Fruit fly (Drosophila melanogaster) whole organism, embryonic: ENCODE measurements around the gene halo.

Experiments used
- Blimp-1 ChIP-seq: fragments of 200-800 bp; sonication (Bioruptor generic); optimal IDR thresholded peaks from 3 replicates; lab custom pipeline; 2018; ENCODE audit warnings: missing biosample characterization, missing genetic modification characterization, mild to moderate bottlenecking, moderate library complexity, missing genetic modification reagents
- C15 ChIP-seq: fragments of 200-800 bp; sonication (Bioruptor generic); IDR thresholded peaks from 3 replicates; pipeline ENCODE4 v1.3.6; 2022; ENCODE audit warnings: missing biosample characterization, missing genetic modification characterization
- CG10565 ChIP-seq: fragments of 200-800 bp; sonication (Bioruptor generic); optimal IDR thresholded peaks from 3 replicates; lab custom pipeline; 2016; ENCODE audit warnings: missing biosample characterization, mild to moderate bottlenecking, missing genetic modification characterization
- CG10979 ChIP-seq: fragments of 200-800 bp; sonication (Bioruptor generic); optimal IDR thresholded peaks from 2 replicates; lab custom pipeline; 2018; ENCODE audit warnings: missing biosample characterization, mild to moderate bottlenecking, missing genetic modification characterization, moderate library complexity
- CG11093 ChIP-seq: fragments of 200-800 bp; sonication (Bioruptor generic); IDR thresholded peaks from 3 replicates; pipeline ENCODE4 v1.3.6; 2022; ENCODE audit warnings: missing biosample characterization, missing genetic modification characterization
- CG14441 ChIP-seq: fragments of 200-800 bp; sonication (Bioruptor generic); IDR thresholded peaks from 2 replicates; pipeline ENCODE4 v1.3.6; 2022; ENCODE audit warnings: missing biosample characterization, missing genetic modification characterization
- CG1603 ChIP-seq: fragments of 200-800 bp; sonication (Bioruptor generic); optimal IDR thresholded peaks from 2 replicates; lab custom pipeline; 2019; ENCODE audit warnings: missing biosample characterization, mild to moderate bottlenecking, missing genetic modification characterization, moderate library complexity
- CG17359 ChIP-seq: fragments of 200-800 bp; sonication (Bioruptor generic); optimal IDR thresholded peaks from 3 replicates; lab custom pipeline; 2018; ENCODE audit warnings: missing biosample characterization, mild to moderate bottlenecking, missing genetic modification characterization, moderate library complexity
- CG2120 ChIP-seq: fragments of 200-800 bp; sonication (Bioruptor generic); optimal IDR thresholded peaks from 3 replicates; lab custom pipeline; 2016; ENCODE audit warnings: missing biosample characterization, missing genetic modification characterization
- CG4360 ChIP-seq: fragments of 200-800 bp; sonication (Bioruptor generic); IDR thresholded peaks from 2 replicates; pipeline ENCODE4 v1.3.6; 2022; ENCODE audit warnings: missing biosample characterization, missing genetic modification characterization
- CG6854 ChIP-seq: fragments of 200-800 bp; sonication (Bioruptor generic); optimal IDR thresholded peaks from 3 replicates; lab custom pipeline; 2017; ENCODE audit warnings: missing biosample characterization, mild to moderate bottlenecking, missing genetic modification characterization
- CG8388 ChIP-seq: fragments of 200-800 bp; sonication (Bioruptor generic); optimal IDR thresholded peaks from 2 replicates; lab custom pipeline; 2019; ENCODE audit warnings: missing biosample characterization, mild to moderate bottlenecking, missing genetic modification characterization, moderate library complexity
- CG9932 ChIP-seq: fragments of 200-800 bp; sonication (Bioruptor generic); IDR thresholded peaks from 2 replicates; pipeline ENCODE4 v1.3.6; 2022; ENCODE audit warnings: missing biosample characterization, missing genetic modification characterization
- Drgx ChIP-seq: fragments of 200-800 bp; sonication (Bioruptor generic); IDR thresholded peaks from 2 replicates; pipeline ENCODE4 v1.3.6; 2022; ENCODE audit warnings: missing biosample characterization, missing genetic modification characterization
- Mes4 ChIP-seq: fragments of 200-800 bp; sonication (Bioruptor generic); optimal IDR thresholded peaks from 2 replicates; lab custom pipeline; 2016; ENCODE audit warnings: missing biosample characterization, missing genetic modification characterization
- Optix ChIP-seq: fragments of 200-800 bp; sonication (Bioruptor generic); IDR thresholded peaks from 3 replicates; pipeline ENCODE4 v1.3.6; 2022; ENCODE audit warnings: missing biosample characterization, missing genetic modification characterization
- Pdp1 ChIP-seq, 2 experiments: fragments of 200-800 bp; sonication (Bioruptor generic); optimal IDR thresholded peaks; 3 replicates each; lab custom pipeline; 2016; ENCODE audit warnings: missing biosample characterization in 2 of 2, missing genetic modification characterization in 2 of 2, mild to moderate bottlenecking in 1 of 2, moderate library complexity in 1 of 2
- Scr ChIP-seq: fragments of 200-800 bp; sonication (Bioruptor generic); IDR thresholded peaks from 2 replicates; pipeline ENCODE4 v1.3.6; 2022; ENCODE audit warnings: missing biosample characterization, missing genetic modification characterization; ENCODE audit not compliant: partially characterized antibody
- Sox102F ChIP-seq: fragments of 200-800 bp; sonication (Bioruptor generic); optimal IDR thresholded peaks from 2 replicates; lab custom pipeline; 2018; ENCODE audit warnings: missing biosample characterization, mild to moderate bottlenecking, missing genetic modification characterization, moderate library complexity
- Xbp1 ChIP-seq: fragments of 200-800 bp; sonication (Bioruptor generic); optimal IDR thresholded peaks from 3 replicates; lab custom pipeline; 2016; ENCODE audit warnings: missing biosample characterization, mild to moderate bottlenecking, missing genetic modification characterization
- Xrp1 ChIP-seq: fragments of 200-800 bp; sonication (Bioruptor generic); IDR thresholded peaks from 2 replicates; pipeline ENCODE4 v1.3.6; 2022; ENCODE audit warnings: missing biosample characterization, missing genetic modification characterization
- bcd ChIP-seq: fragments of 200-800 bp; sonication (Bioruptor generic); optimal IDR thresholded peaks from 2 replicates; lab custom pipeline; 2017; ENCODE audit warnings: missing biosample characterization, mild to moderate bottlenecking, missing genetic modification characterization
- disco-r ChIP-seq: fragments of 200-800 bp; sonication (Bioruptor generic); optimal IDR thresholded peaks from 2 replicates; lab custom pipeline; 2016; ENCODE audit warnings: missing biosample characterization, missing genetic modification characterization
- dysf ChIP-seq: fragments of 200-800 bp; sonication (Bioruptor generic); IDR thresholded peaks from 3 replicates; pipeline ENCODE4 v1.3.6; 2022; ENCODE audit warnings: missing biosample characterization, missing genetic modification characterization
- eve ChIP-seq, 2 experiments: fragments of >200 bp; optimal IDR thresholded peaks; 2 replicates each; lab custom pipeline; 2017; ENCODE audit warnings: missing biosample characterization in 2 of 2, missing genetic modification characterization in 2 of 2
- fd102C ChIP-seq: fragments of 200-800 bp; sonication (Bioruptor generic); optimal IDR thresholded peaks from 2 replicates; lab custom pipeline; 2018; ENCODE audit warnings: missing biosample characterization, mild to moderate bottlenecking, missing genetic modification characterization, moderate library complexity
- gem ChIP-seq: fragments of 200-800 bp; sonication (Bioruptor generic); optimal IDR thresholded peaks from 2 replicates; lab custom pipeline; 2019; ENCODE audit warnings: missing biosample characterization, mild to moderate bottlenecking, missing genetic modification characterization, moderate library complexity
- grn ChIP-seq: fragments of 200-800 bp; sonication (Bioruptor generic); optimal IDR thresholded peaks from 3 replicates; lab custom pipeline; 2017; ENCODE audit warnings: missing biosample characterization, missing genetic modification characterization
- ind ChIP-seq: fragments of 200-800 bp; sonication (Bioruptor generic); optimal IDR thresholded peaks from 3 replicates; lab custom pipeline; 2016; ENCODE audit warnings: missing biosample characterization, missing genetic modification characterization
- maf-S ChIP-seq: fragments of 200-800 bp; sonication (Bioruptor generic); optimal IDR thresholded peaks from 2 replicates; lab custom pipeline; 2016; ENCODE audit warnings: missing biosample characterization, missing genetic modification characterization
- nau ChIP-seq: fragments of 200-800 bp; sonication (Bioruptor generic); optimal IDR thresholded peaks from 3 replicates; lab custom pipeline; 2017; ENCODE audit warnings: missing biosample characterization, mild to moderate bottlenecking, missing genetic modification characterization, missing genetic modification reagents
- nom ChIP-seq: fragments of 200-800 bp; sonication (Bioruptor generic); optimal IDR thresholded peaks from 2 replicates; lab custom pipeline; 2017; ENCODE audit warnings: missing biosample characterization, missing genetic modification characterization, mild to moderate bottlenecking, moderate library complexity, missing genetic modification reagents
- pan ChIP-seq, 4 experiments: fragments of >200 bp in 3 of 4; fragments of 200-800 bp in 1 of 4; sonication (Bioruptor generic) in 1 of 4; optimal IDR thresholded peaks in 3 of 4; IDR thresholded peaks in 1 of 4; 2 replicates each; pipeline versions ENCODE4 v1.3.6 to Lab custom; 2017 to 2022; ENCODE audit warnings: missing biosample characterization in 2 of 4, missing genetic modification characterization in 2 of 4, mixed read lengths in 1 of 4
- prd ChIP-seq, 3 experiments: fragments of >200 bp in 2 of 3; fragments of 200-800 bp in 1 of 3; sonication (Bioruptor generic) in 1 of 3; optimal IDR thresholded peaks in 2 of 3; IDR thresholded peaks in 1 of 3; 2 replicates in 2 of 3; 3 replicates in 1 of 3; pipeline versions ENCODE4 v1.3.6 to Lab custom; 2017 to 2022; ENCODE audit warnings: missing biosample characterization in 1 of 3, missing genetic modification characterization in 1 of 3
- sens ChIP-seq: fragments of 200-800 bp; sonication (Bioruptor generic); peaks from one replicate; lab custom pipeline; 2016; ENCODE audit warnings: missing biosample characterization, missing genetic modification characterization
- sisA ChIP-seq: fragments of 200-800 bp; sonication (Bioruptor generic); IDR thresholded peaks from 2 replicates; pipeline ENCODE4 v1.3.6; 2022; ENCODE audit warnings: missing biosample characterization, missing genetic modification characterization
- slbo ChIP-seq: fragments of 200-800 bp; sonication (Bioruptor generic); IDR thresholded peaks from 2 replicates; pipeline ENCODE4 v1.3.6; 2022; ENCODE audit warnings: missing biosample characterization, missing genetic modification characterization
- slou ChIP-seq: fragments of 200-800 bp; sonication (Bioruptor generic); optimal IDR thresholded peaks from 3 replicates; lab custom pipeline; 2016; ENCODE audit warnings: missing biosample characterization, missing genetic modification characterization
- sqz ChIP-seq: fragments of 200-800 bp; sonication (Bioruptor generic); optimal IDR thresholded peaks from 3 replicates; lab custom pipeline; 2018; ENCODE audit warnings: missing biosample characterization, mild to moderate bottlenecking, missing genetic modification characterization
- sr ChIP-seq: fragments of 200-800 bp; sonication (Bioruptor generic); IDR thresholded peaks from 3 replicates; pipeline ENCODE4 v1.3.6; 2022; ENCODE audit warnings: missing biosample characterization, missing genetic modification characterization
- tio ChIP-seq: fragments of 200-800 bp; sonication (Bioruptor generic); optimal IDR thresholded peaks from 2 replicates; lab custom pipeline; 2017; ENCODE audit warnings: missing biosample characterization, missing genetic modification characterization, inconsistent platforms
- vvl ChIP-seq: fragments of 200-800 bp; sonication (Bioruptor generic); IDR thresholded peaks from 2 replicates; pipeline ENCODE4 v1.3.6; 2022; ENCODE audit warnings: missing biosample characterization, missing genetic modification characterization
- zf30C ChIP-seq: fragments of 200-800 bp; sonication (Bioruptor generic); optimal IDR thresholded peaks from 3 replicates; lab custom pipeline; 2018; ENCODE audit warnings: missing biosample characterization, mild to moderate bottlenecking, missing genetic modification characterization
- zfh1 ChIP-seq: fragments of 200-800 bp; sonication (Bioruptor generic); IDR thresholded peaks from 3 replicates; pipeline ENCODE4 v1.3.6; 2022; ENCODE audit warnings: missing biosample characterization, missing genetic modification characterization

halo gene

dm6 chr2L:1518022-1518421, at the start of gene halo (continued):
- no peak for TF ChIP-seq disco-r (GFP tag; lab: Kevin White, UChicago)
- TF ChIP-seq, all 482 proteins: peak for 9

dm6 chr2L:1559811-1560501, 42.0 kb upstream of the halo start:
- TF ChIP-seq C15, result no peak
- peak; percentile 9; the same call in 1 of the 2 replicates for TF ChIP-seq vvl (GFP tag; lab: Robert Waterston, UW)
- TF ChIP-seq sr (GFP tag; lab: Robert Waterston, UW), result no peak
- no peak for TF ChIP-seq sisA (GFP tag; lab: Robert Waterston, UW)
- no peak for TF ChIP-seq CG9932 (GFP tag; lab: Robert Waterston, UW)
- peak; percentile 37 for TF ChIP-seq CG17359 (tag; lab: Kevin White, UChicago)
- TF ChIP-seq CG4360, result no peak
- no peak for TF ChIP-seq nom (GFP tag; lab: Kevin White, UChicago)
- peak; percentile 28 for TF ChIP-seq grn (GFP tag; lab: Kevin White, UChicago)
- TF ChIP-seq gem (tag; lab: Kevin White, UChicago), result peak; percentile 10
- peak; percentile 70 for TF ChIP-seq sqz (GFP tag; lab: Kevin White, UChicago)
- peak; percentile 51 for TF ChIP-seq Blimp-1 (GFP tag; lab: Kevin White, UChicago)
- TF ChIP-seq eve (GFP tag; optimal IDR thresholded peaks at IDR 0.05; lab: Kevin White, UChicago), result peak in 1 of 2 experiments; percentile 33
- TF ChIP-seq CG10979, result peak; percentile 1
- no peak for TF ChIP-seq maf-S
- TF ChIP-seq CG8388 (GFP tag; lab: Kevin White, UChicago), result no peak
- TF ChIP-seq zfh1 (GFP tag; lab: Robert Waterston, UW), result 0 out of 3 replicates have a peak, but pooled peaks have one; percentile 13
- TF ChIP-seq sens (GFP tag; lab: Kevin White, UChicago), result peak; percentile 71

- TF ChIP-seq vvl (GFP tag; lab: Robert Waterston, UW) (no peak), CG6854 (no peak), Optix (no peak), Xrp1 (GFP tag; lab: Robert Waterston, UW) (no peak), zf30C (GFP tag; lab: Kevin White, UChicago) (no peak), dysf (0 out of 3 replicates have a peak, but pooled peaks have one; percentile 6), nau (no peak), Mes4 (no peak), ind (GFP tag; lab: Kevin White, UChicago) (peak; percentile 4), tio (GFP tag; lab: Kevin White, UChicago) (peak; percentile 28), prd (optimal IDR thresholded peaks at IDR 0.05; lab: Kevin White, UChicago) (no peak), prd (GFP tag; IDR thresholded peaks at IDR 0.05; lab: Robert Waterston, UW) (peak; percentile 57; the same call in 2 of the 3 replicates), slbo (GFP tag; lab: Robert Waterston, UW) (peak; percentile 48), Scr (GFP tag; lab: Robert Waterston, UW) (no peak), slou (GFP tag; lab: Kevin White, UChicago) (no peak), CG2120 (GFP tag; lab: Kevin White, UChicago) (peak; percentile 2), fd102C (GFP tag; lab: Kevin White, UChicago) (no peak), Pdp1 (GFP tag; optimal IDR thresholded peaks at IDR 0.05; lab: Kevin White, UChicago) (no peak), pan (optimal IDR thresholded peaks at IDR 0.05; lab: Kevin White, UChicago) (no peak), pan (GFP tag; optimal IDR thresholded peaks at IDR 0.05 in 1 of 2, IDR thresholded peaks at IDR 0.05 in 1 of 2) (peak in 1 of 2 experiments; percentile 34), Sox102F (GFP tag; lab: Kevin White, UChicago) (peak; percentile 9), gem (tag; lab: Kevin White, UChicago) (peak; percentile 18), CG14441 (GFP tag; lab: Robert Waterston, UW) (peak; percentile 20; the same call in 1 of the 2 replicates), bcd (GFP tag; lab: Kevin White, UChicago) (no peak), Xbp1 (GFP tag; lab: Kevin White, UChicago) (peak; percentile 2), CG1603 (peak; percentile 13), CG10565 (GFP tag; lab: Kevin White, UChicago) (no peak), CG9932 (GFP tag; lab: Robert Waterston, UW) (peak; percentile 39), Drgx (GFP tag; lab: Robert Waterston, UW) (peak; percentile 26; the same call in 1 of the 2 replicates), CG11093 (GFP tag; lab: Robert Waterston, UW) (no peak)
- TF ChIP-seq, all 482 proteins: peak for 14
Observed at dm6 chr2L:1557927-1558326, 40.0 kb upstream of the halo start.
